Fruit fly (Drosophila melanogaster) whole organism, embryonic: ENCODE measurements around the gene fok.

ENCODE experiments used
- B-H2 ChIP-seq: fragments of 200-800 bp; sonication (Bioruptor generic); optimal IDR thresholded peaks from 2 replicates; lab custom pipeline; 2018; ENCODE audit warnings: missing biosample characterization, mild to moderate bottlenecking, missing genetic modification characterization
- Bgb ChIP-seq: fragments of 200-800 bp; sonication (Bioruptor generic); IDR thresholded peaks from 2 replicates; pipeline ENCODE4 v1.3.6; 2022; ENCODE audit warnings: missing biosample characterization, missing genetic modification characterization; ENCODE audit not compliant: partially characterized antibody
- CG10462 ChIP-seq: fragments of 200-800 bp; sonication (Bioruptor generic); optimal IDR thresholded peaks from 2 replicates; lab custom pipeline; 2016; ENCODE audit warnings: missing biosample characterization, missing genetic modification characterization
- CG10543 ChIP-seq: fragments of 200-800 bp; sonication (Bioruptor generic); optimal IDR thresholded peaks from 3 replicates; lab custom pipeline; 2017; ENCODE audit warnings: missing biosample characterization, mild to moderate bottlenecking, missing genetic modification characterization, moderate library complexity
- CG12391 ChIP-seq: fragments of 200-800 bp; sonication (Bioruptor generic); optimal IDR thresholded peaks from 3 replicates; lab custom pipeline; 2018; ENCODE audit warnings: missing biosample characterization, mild to moderate bottlenecking, missing genetic modification characterization, moderate library complexity
- CG12769 ChIP-seq: fragments of 200-800 bp; sonication (Bioruptor generic); optimal IDR thresholded peaks from 2 replicates; lab custom pipeline; 2019; ENCODE audit warnings: missing biosample characterization, mild to moderate bottlenecking, missing genetic modification characterization, moderate library complexity
- CG13424 ChIP-seq: fragments of 200-800 bp; sonication (Bioruptor generic); optimal IDR thresholded peaks from 2 replicates; lab custom pipeline; 2019; ENCODE audit warnings: missing biosample characterization, mild to moderate bottlenecking, missing genetic modification characterization, moderate library complexity
- CG13624 ChIP-seq: fragments of 200-800 bp; sonication (Bioruptor generic); optimal IDR thresholded peaks from 2 replicates; lab custom pipeline; 2016; ENCODE audit warnings: missing biosample characterization, missing genetic modification characterization
- CG14710 ChIP-seq: fragments of 200-800 bp; sonication (Bioruptor generic); optimal IDR thresholded peaks from 3 replicates; lab custom pipeline; 2019; ENCODE audit warnings: missing biosample characterization, mild to moderate bottlenecking, missing genetic modification characterization, moderate library complexity
- CG16779 ChIP-seq: fragments of 200-800 bp; sonication (Bioruptor generic); IDR thresholded peaks from 2 replicates; pipeline ENCODE4 v1.3.6; 2022; ENCODE audit warnings: missing biosample characterization, missing genetic modification characterization
- CG17186 ChIP-seq: fragments of 200-800 bp; sonication (Bioruptor generic); optimal IDR thresholded peaks from 3 replicates; lab custom pipeline; 2017; ENCODE audit warnings: missing biosample characterization, missing genetic modification reagents, missing genetic modification characterization
- CG18262 ChIP-seq: fragments of 200-800 bp; optimal IDR thresholded peaks from 3 replicates; lab custom pipeline; 2019; ENCODE audit warnings: missing biosample characterization, mild to moderate bottlenecking, missing genetic modification characterization, moderate library complexity
- CG18599 ChIP-seq: fragments of 200-800 bp; sonication (Bioruptor generic); optimal IDR thresholded peaks from 3 replicates; lab custom pipeline; 2017; ENCODE audit warnings: missing biosample characterization, missing genetic modification characterization, mild to moderate bottlenecking, moderate library complexity, missing genetic modification reagents
- CG18764 ChIP-seq: fragments of 200-800 bp; sonication (Bioruptor generic); optimal IDR thresholded peaks from 3 replicates; lab custom pipeline; 2016; ENCODE audit warnings: missing biosample characterization, missing genetic modification characterization
- CG2129 ChIP-seq: fragments of 200-800 bp; sonication (Bioruptor generic); IDR thresholded peaks from 2 replicates; pipeline ENCODE4 v1.3.6; 2022; ENCODE audit warnings: missing biosample characterization, missing genetic modification characterization; ENCODE audit not compliant: partially characterized antibody
- CG2678 ChIP-seq: fragments of 200-800 bp; sonication (Bioruptor generic); optimal IDR thresholded peaks from 3 replicates; lab custom pipeline; 2019; ENCODE audit warnings: missing biosample characterization, mild to moderate bottlenecking, missing genetic modification characterization, moderate library complexity
- CG2712 ChIP-seq: fragments of 200-800 bp; optimal IDR thresholded peaks from 3 replicates; lab custom pipeline; 2019; ENCODE audit warnings: missing biosample characterization, mild to moderate bottlenecking, missing genetic modification characterization, moderate library complexity
- CG3847 ChIP-seq: fragments of 200-800 bp; sonication (Bioruptor generic); IDR thresholded peaks from 2 replicates; pipeline ENCODE4 v1.3.6; 2022; ENCODE audit warnings: missing biosample characterization, missing genetic modification characterization
- CG4617 ChIP-seq: fragments of 200-800 bp; sonication (Bioruptor generic); optimal IDR thresholded peaks from 3 replicates; lab custom pipeline; 2016; ENCODE audit warnings: missing biosample characterization, missing genetic modification characterization, borderline replicate concordance
- CG4820 ChIP-seq: fragments of 200-800 bp; sonication (Bioruptor generic); optimal IDR thresholded peaks from 3 replicates; lab custom pipeline; 2016; ENCODE audit warnings: missing biosample characterization, missing genetic modification characterization
- CG5180 ChIP-seq: fragments of 200-800 bp; sonication (Bioruptor generic); optimal IDR thresholded peaks from 3 replicates; lab custom pipeline; 2017; ENCODE audit warnings: missing biosample characterization, missing genetic modification characterization, mild to moderate bottlenecking, moderate library complexity, missing genetic modification reagents
- CG6175 ChIP-seq: fragments of 200-800 bp; sonication (Bioruptor generic); IDR thresholded peaks from 3 replicates; pipeline ENCODE4 v1.3.6; 2022; ENCODE audit warnings: missing biosample characterization, missing genetic modification characterization
- CG6689 ChIP-seq: fragments of 200-800 bp; sonication (Bioruptor generic); IDR thresholded peaks from 2 replicates; pipeline ENCODE4 v1.3.6; 2022; ENCODE audit warnings: missing biosample characterization, missing genetic modification characterization
- CG7839 ChIP-seq: fragments of 200-800 bp; sonication (Bioruptor generic); optimal IDR thresholded peaks from 3 replicates; lab custom pipeline; 2018; ENCODE audit warnings: missing biosample characterization, mild to moderate bottlenecking, missing genetic modification characterization, moderate library complexity
- CG9727 ChIP-seq: fragments of 200-800 bp; sonication (Bioruptor generic); optimal IDR thresholded peaks from 3 replicates; lab custom pipeline; 2017; ENCODE audit warnings: missing biosample characterization, mild to moderate bottlenecking, missing genetic modification characterization
- CG9876 ChIP-seq: fragments of 200-800 bp; sonication (Bioruptor generic); optimal IDR thresholded peaks from 2 replicates; lab custom pipeline; 2016; ENCODE audit warnings: missing biosample characterization, missing genetic modification characterization
- CG9932 ChIP-seq: fragments of 200-800 bp; sonication (Bioruptor generic); IDR thresholded peaks from 2 replicates; pipeline ENCODE4 v1.3.6; 2022; ENCODE audit warnings: missing biosample characterization, missing genetic modification characterization
- Dek ChIP-seq: fragments of 200-800 bp; sonication (Bioruptor generic); optimal IDR thresholded peaks from 3 replicates; lab custom pipeline; 2019; ENCODE audit warnings: missing biosample characterization, mild to moderate bottlenecking, missing genetic modification characterization, moderate library complexity
- Doc3 ChIP-seq: fragments of 200-800 bp; sonication (Bioruptor generic); IDR thresholded peaks from 3 replicates; pipeline ENCODE4 v1.3.6; 2022; ENCODE audit warnings: missing biosample characterization, missing genetic modification characterization; ENCODE audit not compliant: partially characterized antibody
- Fer3 ChIP-seq: fragments of 200-800 bp; sonication (Bioruptor generic); optimal IDR thresholded peaks from 2 replicates; lab custom pipeline; 2018; ENCODE audit warnings: missing biosample characterization, mild to moderate bottlenecking, missing genetic modification characterization, moderate library complexity
- HmgZ ChIP-seq: fragments of 200-800 bp; sonication (Bioruptor generic); optimal IDR thresholded peaks from 2 replicates; lab custom pipeline; 2018; ENCODE audit warnings: missing biosample characterization, mild to moderate bottlenecking, missing genetic modification characterization
- Meics ChIP-seq: fragments of 200-800 bp; sonication (Bioruptor generic); optimal IDR thresholded peaks from 2 replicates; lab custom pipeline; 2017; ENCODE audit warnings: missing biosample characterization, mild to moderate bottlenecking, missing genetic modification characterization
- Mes4 ChIP-seq: fragments of 200-800 bp; sonication (Bioruptor generic); optimal IDR thresholded peaks from 2 replicates; lab custom pipeline; 2016; ENCODE audit warnings: missing biosample characterization, missing genetic modification characterization
- NK7.1 ChIP-seq: fragments of 200-800 bp; sonication (Bioruptor generic); optimal IDR thresholded peaks from 3 replicates; lab custom pipeline; 2016; ENCODE audit warnings: missing biosample characterization, missing genetic modification characterization
- Rfx ChIP-seq: fragments of 200-800 bp; sonication (Bioruptor generic); IDR thresholded peaks from 2 replicates; pipeline ENCODE4 v1.3.6; 2022; ENCODE audit warnings: missing biosample characterization, missing genetic modification characterization
- ap ChIP-seq: fragments of 200-800 bp; sonication (Bioruptor generic); IDR thresholded peaks from 2 replicates; pipeline ENCODE4 v1.3.6; 2022; ENCODE audit warnings: missing biosample characterization, missing genetic modification characterization
- bbx ChIP-seq: fragments of 200-800 bp; sonication (Bioruptor generic); IDR thresholded peaks from 2 replicates; pipeline ENCODE4 v1.3.6; 2022; ENCODE audit warnings: missing biosample characterization, missing genetic modification characterization; ENCODE audit not compliant: partially characterized antibody
- bsh ChIP-seq, 2 experiments: fragments of 200-800 bp; sonication (Bioruptor generic); optimal IDR thresholded peaks; 2 replicates each; lab custom pipeline; 2017 to 2018; ENCODE audit warnings: mild to moderate bottlenecking in 2 of 2, missing biosample characterization in 2 of 2, missing genetic modification characterization in 2 of 2, moderate library complexity in 1 of 2
- caup ChIP-seq: fragments of 200-800 bp; sonication (Bioruptor generic); optimal IDR thresholded peaks from 3 replicates; lab custom pipeline; 2017; ENCODE audit warnings: missing biosample characterization, mild to moderate bottlenecking, missing genetic modification characterization, moderate library complexity; ENCODE audit not compliant: severe bottlenecking
- dmrt99B ChIP-seq: fragments of 200-800 bp; sonication (Bioruptor generic); optimal IDR thresholded peaks from 2 replicates; lab custom pipeline; 2018; ENCODE audit warnings: missing biosample characterization, mild to moderate bottlenecking, missing genetic modification characterization, moderate library complexity
- gcm2 ChIP-seq: fragments of 200-800 bp; sonication (Bioruptor generic); optimal IDR thresholded peaks from 2 replicates; lab custom pipeline; 2016; ENCODE audit warnings: missing biosample characterization, missing genetic modification characterization
- hb ChIP-seq: fragments of 200-800 bp; sonication (Bioruptor generic); IDR thresholded peaks from 3 replicates; pipeline ENCODE4 v1.3.6; 2022; ENCODE audit warnings: missing biosample characterization, missing genetic modification characterization; ENCODE audit not compliant: partially characterized antibody
- jumu ChIP-seq: fragments of 200-800 bp; sonication (Bioruptor generic); optimal IDR thresholded peaks from 3 replicates; lab custom pipeline; 2016; ENCODE audit warnings: missing biosample characterization, missing genetic modification characterization
- nau ChIP-seq: fragments of 200-800 bp; sonication (Bioruptor generic); optimal IDR thresholded peaks from 3 replicates; lab custom pipeline; 2017; ENCODE audit warnings: missing biosample characterization, mild to moderate bottlenecking, missing genetic modification characterization, missing genetic modification reagents
- nmo ChIP-seq: fragments of 200-800 bp; sonication (Bioruptor generic); optimal IDR thresholded peaks from 2 replicates; lab custom pipeline; 2018; ENCODE audit warnings: missing biosample characterization, mild to moderate bottlenecking, missing genetic modification characterization, moderate library complexity
- otp ChIP-seq: fragments of 200-800 bp; sonication (Bioruptor generic); IDR thresholded peaks from 3 replicates; pipeline ENCODE4, ENCODE4 v1.3.6; 2022; ENCODE audit warnings: missing biosample characterization, missing genetic modification characterization
- slou ChIP-seq: fragments of 200-800 bp; sonication (Bioruptor generic); optimal IDR thresholded peaks from 3 replicates; lab custom pipeline; 2016; ENCODE audit warnings: missing biosample characterization, missing genetic modification characterization
- unpg ChIP-seq: fragments of 200-800 bp; sonication (Bioruptor generic); optimal IDR thresholded peaks from 3 replicates; lab custom pipeline; 2018; ENCODE audit warnings: missing biosample characterization, mild to moderate bottlenecking, missing genetic modification characterization, moderate library complexity
- zen ChIP-seq: fragments of 200-800 bp; sonication (Bioruptor generic); optimal IDR thresholded peaks from 3 replicates; lab custom pipeline; 2018; ENCODE audit warnings: missing biosample characterization, mild to moderate bottlenecking, missing genetic modification characterization, moderate library complexity

fok gene

DNA sequence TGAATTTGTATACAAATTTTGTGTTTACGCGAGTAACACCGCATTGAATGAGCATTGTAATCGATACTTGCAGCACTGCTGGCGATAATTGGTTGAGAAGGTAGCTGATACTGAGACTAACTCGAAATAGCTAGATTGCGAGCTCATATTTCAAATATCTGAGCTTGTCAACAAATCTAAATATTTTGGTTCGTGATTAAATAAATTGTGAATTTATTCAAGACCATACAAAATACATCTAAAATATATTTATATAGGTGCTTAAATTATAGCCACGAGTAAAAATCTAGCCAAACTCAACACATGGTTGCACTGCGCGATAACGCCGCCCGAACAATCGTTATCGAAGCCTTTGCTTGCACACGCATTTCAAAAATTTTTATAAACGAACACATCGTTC, 8.9 kb upstream of the fok start, which contains the start of the genes Taf13 and nesd (continued):
- TF ChIP-seq zen (tag; lab: Kevin White, UChicago) (peak; percentile 42), CG5180 (GFP tag; lab: Kevin White, UChicago) (no peak), Doc3 (GFP tag; lab: Robert Waterston, UW) (peak; percentile 60), CG4617 (GFP tag; lab: Kevin White, UChicago) (peak; percentile 40), CG17186 (GFP tag; lab: Kevin White, UChicago) (peak; percentile 71), ap (GFP tag; lab: Robert Waterston, UW) (no peak), bsh (GFP tag; optimal IDR thresholded peaks at IDR 0.05; lab: Kevin White, UChicago) (peak in 1 of 2 experiments; percentile 8), CG2129 (GFP tag; lab: Robert Waterston, UW) (peak; percentile 58; the same call in 1 of the 2 replicates), CG13624 (GFP tag; lab: Kevin White, UChicago) (peak; percentile 25), Meics (peak; percentile 42), dmrt99B (tag; lab: Kevin White, UChicago) (peak; percentile 20), CG2712 (tag; lab: Kevin White, UChicago) (peak; percentile 64), hb (peak; percentile 55; the same call in 1 of the 3 replicates), CG9876 (GFP tag; lab: Kevin White, UChicago) (no peak), gcm2 (GFP tag; lab: Kevin White, UChicago) (no peak), nmo (GFP tag; lab: Kevin White, UChicago) (peak; percentile 79), CG10543 (GFP tag; lab: Kevin White, UChicago) (peak; percentile 32), unpg (GFP tag; lab: Kevin White, UChicago) (peak; percentile 26), CG14710 (tag; lab: Kevin White, UChicago) (peak; percentile 82), CG9932 (GFP tag; lab: Robert Waterston, UW) (peak; percentile 50), nau (GFP tag; lab: Kevin White, UChicago) (no peak), Bgb (GFP tag; lab: Robert Waterston, UW) (peak; percentile 53), Fer3 (tag; lab: Kevin White, UChicago) (no peak), CG13424 (tag; lab: Kevin White, UChicago) (peak; percentile 66), CG18262 (peak; percentile 35), CG12391 (tag; lab: Kevin White, UChicago) (peak; percentile 66), caup (GFP tag; lab: Kevin White, UChicago) (no peak), CG2678 (tag; lab: Kevin White, UChicago) (peak; percentile 43), CG18599 (GFP tag; lab: Kevin White, UChicago) (peak; percentile 12), Dek (tag; lab: Kevin White, UChicago) (peak; percentile 32), CG6689 (GFP tag; lab: Robert Waterston, UW) (peak; percentile 56), NK7.1 (GFP tag; lab: Kevin White, UChicago) (no peak), otp (GFP tag; lab: Robert Waterston, UW) (no peak), CG9727 (peak; percentile 37), CG4820 (GFP tag; lab: Kevin White, UChicago) (peak; percentile 20), bbx (GFP tag; lab: Robert Waterston, UW) (peak; percentile 48), Mes4 (no peak), CG12769 (tag; lab: Kevin White, UChicago) (peak; percentile 15), CG10462 (GFP tag; lab: Kevin White, UChicago) (no peak), B-H2 (GFP tag; lab: Kevin White, UChicago) (peak; percentile 29), CG18764 (GFP tag; lab: Kevin White, UChicago) (peak; percentile 26), CG7839 (tag; lab: Kevin White, UChicago) (peak; percentile 45), HmgZ (tag; lab: Kevin White, UChicago) (peak; percentile 68), slou (GFP tag; lab: Kevin White, UChicago) (peak; percentile 33), CG16779 (no peak), jumu (GFP tag; lab: Kevin White, UChicago) (peak; percentile 37), CG3847 (peak; percentile 45; the same call in 1 of the 2 replicates), CG6175 (no peak), Rfx (GFP tag; lab: Robert Waterston, UW) (peak; percentile 28; the same call in 1 of the 2 replicates)
